Worm (Caenorhabditis elegans): Measurements from ENCODE around the gene F20D6.8.

Gene F20D6.8

ce11 chrV:8143605-8144004 lies 24.5 kb downstream of the F20D6.8 start, which contains the start of gene D1014.2:
TSS of gene D1014.2 (plus strand) at chrV:8143905.
- no peak for TF ChIP-seq elt-2 (tag; optimal IDR thresholded peaks at IDR 0.05)
- no peak for TF ChIP-seq hlh-8 (tag; optimal IDR thresholded peaks at IDR 0.05)
- TF ChIP-seq ttx-3 (tag; optimal IDR thresholded peaks at IDR 0.05) = no peak
- no peak for TF ChIP-seq hlh-30 (tag; optimal IDR thresholded peaks at IDR 0.05; ENCODE audit: insufficient read depth)
- no peak for TF ChIP-seq T23F11.4 (GFP tag; optimal IDR thresholded peaks at IDR 0.05)
- TF ChIP-seq F13H6.1 (tag; optimal IDR thresholded peaks at IDR 0.05) = no peak
- no peak for TF ChIP-seq ceh-31 (tag; optimal IDR thresholded peaks at IDR 0.05)
- no peak for TF ChIP-seq fax-1 (tag; optimal IDR thresholded peaks at IDR 0.05)
- no peak for TF ChIP-seq dve-1 (tag; optimal IDR thresholded peaks at IDR 0.05)
- no peak for TF ChIP-seq Y22D7AL.16 (tag; optimal IDR thresholded peaks at IDR 0.05)
- TF ChIP-seq K02D7.2 (tag; optimal IDR thresholded peaks at IDR 0.05) = no peak
- no peak for TF ChIP-seq elt-4 (tag; optimal IDR thresholded peaks at IDR 0.05)
- no peak for TF ChIP-seq K09A11.1 (tag; optimal IDR thresholded peaks at IDR 0.05; ENCODE audit: insufficient read depth)
- no peak for TF ChIP-seq ceh-48 (tag; optimal IDR thresholded peaks at IDR 0.05)
- no peak for TF ChIP-seq pros-1 (tag; optimal IDR thresholded peaks at IDR 0.05)

- no peak for TF ChIP-seq zip-5 (tag; optimal IDR thresholded peaks at IDR 0.05)
- no peak for TF ChIP-seq elt-2 (tag; optimal IDR thresholded peaks at IDR 0.05)
- no peak for TF ChIP-seq unc-55 (GFP tag; optimal IDR thresholded peaks at IDR 0.05)
- no peak for TF ChIP-seq fkh-6 (tag; optimal IDR thresholded peaks at IDR 0.05)
- no peak for TF ChIP-seq ceh-14 (tag; optimal IDR thresholded peaks at IDR 0.05)
- TF ChIP-seq npax-4 (tag; optimal IDR thresholded peaks at IDR 0.05) = no peak
- TF ChIP-seq ceh-48 (tag; optimal IDR thresholded peaks at IDR 0.05) = no peak
- no peak for TF ChIP-seq pag-3 (tag; optimal IDR thresholded peaks at IDR 0.05; ENCODE audit: borderline replicate concordance)
- TF ChIP-seq nfya-1 (tag; optimal IDR thresholded peaks at IDR 0.05) = no peak
- TF ChIP-seq ceh-9 (tag; optimal IDR thresholded peaks at IDR 0.05) = no peak
- no peak for TF ChIP-seq C38D4.7 (GFP tag; optimal IDR thresholded peaks at IDR 0.05)
- TF ChIP-seq hlh-15 (tag; optimal IDR thresholded peaks at IDR 0.05) = no peak
These were observed 35.1 kb downstream of the F20D6.8 start, which contains the start of gene D1014.4 for ce11 chrV:8132926-8133325. TSS of gene D1014.4 (plus strand) at chrV:8133226.

- TF ChIP-seq sox-2 (GFP tag; IDR thresholded peaks at IDR 0.05) = no peak
- TF ChIP-seq lin-11 (tag; optimal IDR thresholded peaks at IDR 0.05) = no peak
- TF ChIP-seq ceh-2 (tag; optimal IDR thresholded peaks at IDR 0.05) = no peak
- no peak for TF ChIP-seq unc-3 (GFP tag; conservative IDR thresholded peaks at IDR 0.05)
- TF ChIP-seq unc-3 (tag; optimal IDR thresholded peaks at IDR 0.05) = no peak
- TF ChIP-seq tbx-2 (tag; optimal IDR thresholded peaks at IDR 0.05) = no peak
- TF ChIP-seq zip-5 (tag; optimal IDR thresholded peaks at IDR 0.05) = no peak
- TF ChIP-seq F13H6.1 (tag; optimal IDR thresholded peaks at IDR 0.05) = no peak
These were observed 36.4 kb downstream of the F20D6.8 start for ce11 chrV:8131628-8132027.

ce11 chrV:8130812-8131211 lies 37.3 kb downstream of the F20D6.8 start:
- no peak for TF ChIP-seq ama-1 (optimal IDR thresholded peaks at IDR 0.05)
- no peak for TF ChIP-seq pat-9 (tag; optimal IDR thresholded peaks at IDR 0.05)
- TF ChIP-seq hlh-30 (tag; optimal IDR thresholded peaks at IDR 0.05; ENCODE audit: insufficient read depth) = no peak
- no peak for TF ChIP-seq rnt-1 (tag; optimal IDR thresholded peaks at IDR 0.05)

- no peak for TF ChIP-seq mec-3 (tag; optimal IDR thresholded peaks at IDR 0.05; ENCODE audit: borderline replicate concordance)
- no peak for TF ChIP-seq zip-5 (tag; optimal IDR thresholded peaks at IDR 0.05)
- TF ChIP-seq tbx-2 (tag; optimal IDR thresholded peaks at IDR 0.05) = peak; percentile 4
- TF ChIP-seq pax-1 (tag; optimal IDR thresholded peaks at IDR 0.05) = no peak
- TF ChIP-seq odd-2 (tag; optimal IDR thresholded peaks at IDR 0.05) = no peak
- peak; percentile 21 for TF ChIP-seq ceh-34 (tag; optimal IDR thresholded peaks at IDR 0.05)
- TF ChIP-seq hlh-30 (tag; optimal IDR thresholded peaks at IDR 0.05; ENCODE audit: insufficient read depth) = peak; percentile 77
- TF ChIP-seq ceh-9 (tag; optimal IDR thresholded peaks at IDR 0.05) = no peak
- TF ChIP-seq nhr-232 (tag; optimal IDR thresholded peaks at IDR 0.05) = no peak
- TF ChIP-seq ama-1 (optimal IDR thresholded peaks at IDR 0.05) = no peak
- TF ChIP-seq F13H6.1 (tag; optimal IDR thresholded peaks at IDR 0.05) = no peak
- no peak for TF ChIP-seq pat-9 (tag; optimal IDR thresholded peaks at IDR 0.05)
- TF ChIP-seq K02D7.2 (tag; optimal IDR thresholded peaks at IDR 0.05) = no peak
- no peak for TF ChIP-seq rnt-1 (tag; optimal IDR thresholded peaks at IDR 0.05)
- no peak for TF ChIP-seq ceh-22 (tag; optimal IDR thresholded peaks at IDR 0.05)
- TF ChIP-seq ceh-48 (tag; optimal IDR thresholded peaks at IDR 0.05) = peak; percentile 48
- no peak for TF ChIP-seq ref-2 (tag; optimal IDR thresholded peaks at IDR 0.05)
- TF ChIP-seq ceh-31 (tag; optimal IDR thresholded peaks at IDR 0.05) = peak; percentile 41
- TF ChIP-seq madf-2 (tag; optimal IDR thresholded peaks at IDR 0.05) = no peak
- no peak for TF ChIP-seq C08G9.2 (tag; optimal IDR thresholded peaks at IDR 0.05)
- TF ChIP-seq ztf-16 (tag; optimal IDR thresholded peaks at IDR 0.05) = no peak
- no peak for TF ChIP-seq C38D4.7 (GFP tag; optimal IDR thresholded peaks at IDR 0.05)
- peak; percentile 72 for TF ChIP-seq unc-55 (GFP tag; optimal IDR thresholded peaks at IDR 0.05)
These were observed 37.9 kb downstream of the F20D6.8 start, which contains the start of gene snap-1 for ce11 chrV:8130149-8130661. TSS of gene snap-1 (plus strand) at chrV:8130611.

All from whole organism, late embryonic.